Worm (Caenorhabditis elegans) whole organism, mixed stage, embryonic: ENCODE data around the gene lsy-2.

Source experiments
- blmp-1 ChIP-seq: fragments of 150-350 bp; optimal IDR thresholded peaks from 2 replicates; lab custom pipeline; 2014; ENCODE audit warnings: missing biosample characterization, missing genetic modification characterization
- ceh-39 ChIP-seq: fragments of 150-350 bp; optimal IDR thresholded peaks from 2 replicates; lab custom pipeline; 2014; ENCODE audit warnings: missing biosample characterization, missing genetic modification characterization
- ceh-43 ChIP-seq: fragments of 200-800 bp; sonication (Bioruptor generic); optimal IDR thresholded peaks from 2 replicates; lab custom pipeline; 2018; ENCODE audit warnings: mild to moderate bottlenecking, missing genetic modification characterization, moderate library complexity, missing compliant biosample characterization
- elt-1 ChIP-seq: sonication (generic microtip); optimal IDR thresholded peaks from 2 replicates; lab custom pipeline; 2017; ENCODE audit warnings: missing genetic modification characterization, mild to moderate bottlenecking, missing compliant biosample characterization, antibody characterized with exemption, moderate library complexity, borderline replicate concordance; ENCODE audit not compliant: insufficient read depth
- lsy-2 ChIP-seq: fragments of 150-350 bp; optimal IDR thresholded peaks from 2 replicates; lab custom pipeline; 2014; ENCODE audit warnings: missing biosample characterization, missing genetic modification characterization
- nhr-12 ChIP-seq: fragments of 150-350 bp; optimal IDR thresholded peaks from 2 replicates; lab custom pipeline; 2014; ENCODE audit warnings: missing biosample characterization, missing genetic modification characterization
- unc-62 ChIP-seq: fragments of 150-350 bp; optimal IDR thresholded peaks from 2 replicates; lab custom pipeline; 2014; ENCODE audit warnings: missing biosample characterization, missing genetic modification reagents, missing genetic modification characterization

DNA sequence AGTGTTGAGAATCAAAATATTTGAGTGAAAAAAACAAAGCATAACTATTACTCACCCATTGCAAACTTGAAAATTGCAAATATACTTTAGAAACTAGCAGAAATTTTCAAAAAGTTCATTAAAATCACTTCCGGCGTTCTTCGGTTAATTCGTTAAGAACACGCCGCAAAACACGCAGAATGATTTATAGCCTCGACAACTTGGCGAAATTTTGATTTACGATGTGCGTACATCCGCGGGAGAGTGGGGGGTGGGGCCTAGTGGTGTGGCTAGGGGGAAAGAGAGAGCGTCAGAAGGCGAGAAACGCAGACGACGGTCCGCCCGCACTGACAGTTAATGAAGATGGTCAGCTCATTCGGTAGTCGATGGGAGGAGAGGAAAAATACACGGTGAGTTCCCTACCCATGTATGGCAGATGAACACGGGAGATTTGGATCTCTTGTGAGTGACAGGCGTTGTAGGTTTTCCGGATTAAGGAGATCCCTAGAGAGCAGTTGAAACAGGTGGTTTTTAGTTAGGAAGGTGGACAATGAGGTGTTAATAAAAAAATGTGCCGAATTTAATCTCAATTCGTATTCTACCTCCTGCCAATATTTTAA, 43.3 kb upstream of the lsy-2 start, which contains the start of gene igcm-4:
- TF ChIP-seq elt-1 (tag; lab: Kevin White, UChicago) (no peak), ceh-43 (GFP tag; lab: Kevin White, UChicago) (no peak), unc-62 (peak; percentile 99), ceh-39 (no peak), nhr-12 (tag; lab: Kevin White, UChicago) (no peak), blmp-1 (no peak), lsy-2 (no peak)
